Worm (Caenorhabditis elegans): ENCODE results near the gene Y54G2A.12.

Y54G2A.12 gene

ce11 chrIV:2748863-2749451, 33.7 kb downstream of the Y54G2A.12 start:
- TF ChIP-seq tbx-11 (GFP tag; IDR thresholded peaks at IDR 0.05) = no peak
- no peak for TF ChIP-seq hnd-1 (tag; optimal IDR thresholded peaks at IDR 0.05)

ce11 chrIV:2747385-2748007, 35.1 kb downstream of the Y54G2A.12 start:
- no peak for TF ChIP-seq tbx-37 (GFP tag; conservative IDR thresholded peaks at IDR 0.05)
- no peak for TF ChIP-seq tra-4 (tag; optimal IDR thresholded peaks at IDR 0.05)
- no peak for TF ChIP-seq ceh-13 (GFP tag; optimal IDR thresholded peaks at IDR 0.05)
- no peak for TF ChIP-seq tbx-11 (GFP tag; IDR thresholded peaks at IDR 0.05)
- TF ChIP-seq hnd-1 (tag; optimal IDR thresholded peaks at IDR 0.05) = no peak
- TF ChIP-seq F13C5.2 (tag; optimal IDR thresholded peaks at IDR 0.05) = no peak
- no peak for TF ChIP-seq aly-1 (tag; optimal IDR thresholded peaks at IDR 0.05)
- no peak for TF ChIP-seq B0310.2 (tag; optimal IDR thresholded peaks at IDR 0.05)

ce11 chrIV:2742470-2743044, 40.1 kb downstream of the Y54G2A.12 start, which contains the start of gene nhr-277:
Gene nhr-277 (plus strand): TSS chrIV:2742994.
- no peak for TF ChIP-seq hmbx-1 (tag; optimal IDR thresholded peaks at IDR 0.05)
- no peak for TF ChIP-seq F13C5.2 (tag; optimal IDR thresholded peaks at IDR 0.05)
- no peak for TF ChIP-seq hnd-1 (tag; optimal IDR thresholded peaks at IDR 0.05)
- TF ChIP-seq hmg-4 (GFP tag; optimal IDR thresholded peaks at IDR 0.05) = no peak
- TF ChIP-seq tbx-37 (GFP tag; conservative IDR thresholded peaks at IDR 0.05) = no peak
- no peak for TF ChIP-seq flt-1 (GFP tag; IDR thresholded peaks at IDR 0.05)

- TF ChIP-seq flt-1 (GFP tag; IDR thresholded peaks at IDR 0.05) (peak; percentile 94), tbx-37 (GFP tag; conservative IDR thresholded peaks at IDR 0.05) (peak; percentile 96), scrt-1 (GFP tag; IDR thresholded peaks at IDR 0.05) (peak; percentile 95), pes-1 (GFP tag; IDR thresholded peaks at IDR 0.05) (peak; percentile 95), tbx-11 (GFP tag; IDR thresholded peaks at IDR 0.05) (peak; percentile 93), sea-1 (GFP tag; conservative IDR thresholded peaks at IDR 0.05) (peak; percentile 97)
Observed at ce11 chrIV:2740035-2740434, 42.6 kb downstream of the Y54G2A.12 start.

ce11 chrIV:2738466-2738865, 44.2 kb downstream of the Y54G2A.12 start:
- TF ChIP-seq sea-1 (GFP tag; conservative IDR thresholded peaks at IDR 0.05) (no peak), tbx-37 (GFP tag; conservative IDR thresholded peaks at IDR 0.05) (no peak), flt-1 (GFP tag; IDR thresholded peaks at IDR 0.05) (no peak), aly-1 (tag; optimal IDR thresholded peaks at IDR 0.05) (no peak), scrt-1 (GFP tag; IDR thresholded peaks at IDR 0.05) (no peak), F13C5.2 (tag; optimal IDR thresholded peaks at IDR 0.05) (no peak), B0310.2 (tag; optimal IDR thresholded peaks at IDR 0.05) (no peak), hmg-4 (GFP tag; optimal IDR thresholded peaks at IDR 0.05) (no peak), ama-1 (optimal IDR thresholded peaks at IDR 0.05) (no peak), ceh-36 (tag; optimal IDR thresholded peaks at IDR 0.05) (no peak), hnd-1 (tag; optimal IDR thresholded peaks at IDR 0.05) (no peak), hmbx-1 (tag; optimal IDR thresholded peaks at IDR 0.05) (no peak), ets-7 (tag; optimal IDR thresholded peaks at IDR 0.05) (no peak)

ce11 chrIV:2736575-2736974, 46.1 kb downstream of the Y54G2A.12 start:
- TF ChIP-seq F13C5.2 (tag; optimal IDR thresholded peaks at IDR 0.05) (no peak), tbx-11 (GFP tag; IDR thresholded peaks at IDR 0.05) (no peak), tra-4 (tag; optimal IDR thresholded peaks at IDR 0.05) (no peak), sea-1 (GFP tag; conservative IDR thresholded peaks at IDR 0.05) (no peak), B0310.2 (tag; optimal IDR thresholded peaks at IDR 0.05) (no peak), flt-1 (GFP tag; IDR thresholded peaks at IDR 0.05) (no peak), ceh-36 (tag; optimal IDR thresholded peaks at IDR 0.05) (no peak), pes-1 (GFP tag; IDR thresholded peaks at IDR 0.05) (no peak), scrt-1 (GFP tag; IDR thresholded peaks at IDR 0.05) (no peak), hmbx-1 (tag; optimal IDR thresholded peaks at IDR 0.05) (no peak), ceh-13 (GFP tag; optimal IDR thresholded peaks at IDR 0.05) (no peak), tbx-37 (GFP tag; conservative IDR thresholded peaks at IDR 0.05) (no peak), ets-7 (tag; optimal IDR thresholded peaks at IDR 0.05) (no peak), aly-1 (tag; optimal IDR thresholded peaks at IDR 0.05) (no peak), ama-1 (optimal IDR thresholded peaks at IDR 0.05) (no peak), hnd-1 (tag; optimal IDR thresholded peaks at IDR 0.05) (no peak)

ce11 chrIV:2734675-2735074, 48.0 kb downstream of the Y54G2A.12 start:
- TF ChIP-seq flt-1 (GFP tag; IDR thresholded peaks at IDR 0.05) = no peak
- TF ChIP-seq F13C5.2 (tag; optimal IDR thresholded peaks at IDR 0.05) = no peak
- TF ChIP-seq B0310.2 (tag; optimal IDR thresholded peaks at IDR 0.05) = no peak
- no peak for TF ChIP-seq sea-1 (GFP tag; conservative IDR thresholded peaks at IDR 0.05)
- TF ChIP-seq tbx-37 (GFP tag; conservative IDR thresholded peaks at IDR 0.05) = no peak
- no peak for TF ChIP-seq ceh-36 (tag; optimal IDR thresholded peaks at IDR 0.05)
- TF ChIP-seq ceh-13 (GFP tag; optimal IDR thresholded peaks at IDR 0.05) = no peak
- no peak for TF ChIP-seq hnd-1 (tag; optimal IDR thresholded peaks at IDR 0.05)
- no peak for TF ChIP-seq ets-7 (tag; optimal IDR thresholded peaks at IDR 0.05)
- no peak for TF ChIP-seq aly-1 (tag; optimal IDR thresholded peaks at IDR 0.05)
- no peak for TF ChIP-seq scrt-1 (GFP tag; IDR thresholded peaks at IDR 0.05)

- TF ChIP-seq tbx-11 (GFP tag; IDR thresholded peaks at IDR 0.05) = no peak
Observed at ce11 chrIV:2729957-2730356, 52.7 kb downstream of the Y54G2A.12 start, which contains the start of gene Y94H6A.2. Gene Y94H6A.2 (plus strand): TSS chrIV:2730292.
